Worm (Caenorhabditis elegans) whole organism, midembryonic: ENCODE measurements around the gene spex-3.

Experiments
- T22C8.4 ChIP-seq: fragments of 200-800 bp; sonication (Bioruptor generic); IDR thresholded peaks from 2 replicates; pipeline ENCODE4 v1.3.6; 2022; ENCODE audit warnings: missing genetic modification characterization, missing compliant biosample characterization
- cog-1 ChIP-seq: sonication (generic microtip); optimal IDR thresholded peaks from 2 replicates; lab custom pipeline; 2016; ENCODE audit warnings: missing genetic modification characterization, missing compliant biosample characterization
- flt-1 ChIP-seq: fragments of 200-800 bp; sonication (Bioruptor generic); IDR thresholded peaks from 2 replicates; pipeline ENCODE4 v1.3.6; 2022; ENCODE audit warnings: missing genetic modification characterization, missing compliant biosample characterization
- klf-2 ChIP-seq: fragments of 200-800 bp; sonication (Bioruptor generic); conservative IDR thresholded peaks from 2 replicates; pipeline ENCODE4 v1.3.6; 2022; ENCODE audit warnings: missing genetic modification reagents, missing genetic modification characterization, missing compliant biosample characterization
- med-1 ChIP-seq: sonication (generic microtip); optimal IDR thresholded peaks from 2 replicates; lab custom pipeline; 2017; ENCODE audit warnings: missing genetic modification characterization, mild to moderate bottlenecking, missing compliant biosample characterization, antibody characterized with exemption, missing genetic modification reagents; ENCODE audit not compliant: insufficient read depth
- ref-1 ChIP-seq: fragments of 200-800 bp; sonication (Bioruptor generic); conservative IDR thresholded peaks from 2 replicates; pipeline ENCODE4 v1.3.6; 2022; ENCODE audit warnings: missing genetic modification reagents, missing genetic modification characterization, missing compliant biosample characterization
- tab-1 ChIP-seq: fragments of 200-800 bp; sonication (Bioruptor generic); IDR thresholded peaks from 2 replicates; pipeline ENCODE4 v1.3.6; 2022; ENCODE audit warnings: missing genetic modification characterization, missing compliant biosample characterization
- ztf-23 ChIP-seq: fragments of 200-800 bp; sonication (Bioruptor generic); IDR thresholded peaks from 2 replicates; pipeline ENCODE4 v1.3.6; 2022; ENCODE audit warnings: missing genetic modification reagents, missing genetic modification characterization, missing compliant biosample characterization
- ztf-29 ChIP-seq: fragments of 200-800 bp; sonication (Bioruptor generic); IDR thresholded peaks from 2 replicates; pipeline ENCODE4 v1.3.6; 2022; ENCODE audit warnings: missing genetic modification reagents, missing genetic modification characterization, missing compliant biosample characterization

The spex-3 gene

ce11 chrIII:1663056-1663455 is 39.2 kb downstream of the spex-3 start:
- TF ChIP-seq T22C8.4 (peak; percentile 67), flt-1 (GFP tag; lab: Robert Waterston, UW) (no peak)

ce11 chrIII:1662405-1662804 is 39.8 kb downstream of the spex-3 start:
- TF ChIP-seq flt-1 (GFP tag; lab: Robert Waterston, UW), result no peak
- TF ChIP-seq ztf-29 (GFP tag; lab: Robert Waterston, UW), result no peak
- no peak for TF ChIP-seq T22C8.4
- no peak for TF ChIP-seq ref-1 (GFP tag; lab: Robert Waterston, UW)
- no peak for TF ChIP-seq med-1
- TF ChIP-seq cog-1 (tag; lab: Kevin White, UChicago), result no peak
- TF ChIP-seq klf-2 (GFP tag; lab: Robert Waterston, UW), result no peak
- TF ChIP-seq ztf-23 (GFP tag; lab: Robert Waterston, UW), result no peak
- TF ChIP-seq tab-1 (GFP tag; lab: Robert Waterston, UW), result no peak

- no peak for TF ChIP-seq ztf-29 (GFP tag; lab: Robert Waterston, UW)
- no peak for TF ChIP-seq tab-1 (GFP tag; lab: Robert Waterston, UW)
- no peak for TF ChIP-seq ztf-23 (GFP tag; lab: Robert Waterston, UW)
These were observed 41.2 kb downstream of the spex-3 start for ce11 chrIII:1661031-1661430.

ce11 chrIII:1659763-1660162 is 42.5 kb downstream of the spex-3 start, which contains the start of gene Y22D7AL.15:
Gene Y22D7AL.15 (minus strand): TSS chrIII:1659863.
- no peak for TF ChIP-seq klf-2 (GFP tag; lab: Robert Waterston, UW)

ce11 chrIII:1657380-1657779 is 44.9 kb downstream of the spex-3 start, which contains the start of gene cht-4:
Gene cht-4 (minus strand): TSS chrIII:1657480.
- TF ChIP-seq cog-1 (tag; lab: Kevin White, UChicago), result no peak
- no peak for TF ChIP-seq med-1
- TF ChIP-seq T22C8.4, result 0 out of 2 replicates have a peak, but pooled peaks have one; percentile 33

- TF ChIP-seq med-1 (no peak), tab-1 (GFP tag; lab: Robert Waterston, UW) (no peak), T22C8.4 (no peak), ztf-23 (GFP tag; lab: Robert Waterston, UW) (no peak), cog-1 (tag; lab: Kevin White, UChicago) (no peak), ref-1 (GFP tag; lab: Robert Waterston, UW) (no peak), klf-2 (GFP tag; lab: Robert Waterston, UW) (no peak), ztf-29 (GFP tag; lab: Robert Waterston, UW) (no peak), flt-1 (GFP tag; lab: Robert Waterston, UW) (no peak)
These were observed 49.3 kb downstream of the spex-3 start for ce11 chrIII:1652925-1653324.

- TF ChIP-seq ref-1 (GFP tag; lab: Robert Waterston, UW) (no peak), flt-1 (GFP tag; lab: Robert Waterston, UW) (no peak), T22C8.4 (no peak), med-1 (no peak), klf-2 (GFP tag; lab: Robert Waterston, UW) (no peak), tab-1 (GFP tag; lab: Robert Waterston, UW) (no peak), cog-1 (tag; lab: Kevin White, UChicago) (no peak), ztf-23 (GFP tag; lab: Robert Waterston, UW) (no peak), ztf-29 (GFP tag; lab: Robert Waterston, UW) (no peak)
These were observed 50.1 kb downstream of the spex-3 start, which contains the start of gene Y22D7AL.1 for ce11 chrIII:1652181-1652580. Gene Y22D7AL.1 (plus strand): TSS chrIII:1652481.
